1 fruit fly cellular context compared by ENCODE assay signal in genomic region chrX:19848342-19848793, dm6.
A peak's percentile ranks its signal among the peaks of the same experiment; 100 is the strongest.
TF ChIP-seq lines count a peak whose summit lies in the region.

No protein-coding gene starts in this region.

TF ChIP-seq in whole organism, embryonic, 481 proteins besides CTCF, POLR2A, EP300 and RAD21 (continued from another document and continues in another):
- TF ChIP-seq CG34376 (GFP tag; optimal IDR thresholded peaks at IDR 0.05; lab: Kevin White, UChicago) (peak; percentile 27), Lhr (GFP tag; optimal IDR thresholded peaks at IDR 0.05; lab: Kevin White, UChicago) (peak; percentile 48), CG10209 (GFP tag; optimal IDR thresholded peaks at IDR 0.05; lab: Kevin White, UChicago) (peak; percentile 64), CG12942 (GFP tag; optimal IDR thresholded peaks at IDR 0.05; lab: Kevin White, UChicago) (peak; percentile 64), HLHmδ (GFP tag; optimal IDR thresholded peaks at IDR 0.05; lab: Kevin White, UChicago) (peak; percentile 67), CG5953 (GFP tag; IDR thresholded peaks at IDR 0.05; lab: Robert Waterston, UW) (peak; percentile 76), CG14710 (tag; optimal IDR thresholded peaks at IDR 0.05; lab: Kevin White, UChicago) (peak; percentile 53), dmrt99B (tag; optimal IDR thresholded peaks at IDR 0.05; lab: Kevin White, UChicago) (peak; percentile 60), sug (tag; optimal IDR thresholded peaks at IDR 0.05; lab: Kevin White, UChicago) (peak; percentile 8), gcm (GFP tag; optimal IDR thresholded peaks at IDR 0.05; lab: Kevin White, UChicago) (peak; percentile 40), Side (GFP tag; optimal IDR thresholded peaks at IDR 0.05; lab: Kevin White, UChicago) (peak; percentile 73), cato (GFP tag; optimal IDR thresholded peaks at IDR 0.05; lab: Kevin White, UChicago; ENCODE audit: borderline replicate concordance) (peak; percentile 27), CG16863 (GFP tag; optimal IDR thresholded peaks at IDR 0.05; lab: Kevin White, UChicago) (peak; percentile 72), tna (GFP tag; IDR thresholded peaks at IDR 0.05; lab: Robert Waterston, UW; ENCODE audit: partially characterized antibody) (peak; percentile 42; the same call in 1 of the 2 replicates), E2f1 (GFP tag; IDR thresholded peaks at IDR 0.05; lab: Robert Waterston, UW) (peak; percentile 65), CG13296 (GFP tag; optimal IDR thresholded peaks at IDR 0.05; lab: Kevin White, UChicago) (peak; percentile 64), D19B (GFP tag; optimal IDR thresholded peaks at IDR 0.05; lab: Kevin White, UChicago) (peak; percentile 57), CG2129 (GFP tag; IDR thresholded peaks at IDR 0.05; lab: Robert Waterston, UW; ENCODE audit: partially characterized antibody) (no peak), unpg (GFP tag; optimal IDR thresholded peaks at IDR 0.05; lab: Kevin White, UChicago) (peak; percentile 52), Sry-δ (GFP tag; optimal IDR thresholded peaks at IDR 0.05; lab: Kevin White, UChicago) (peak; percentile 38), Bgb (GFP tag; IDR thresholded peaks at IDR 0.05; lab: Robert Waterston, UW; ENCODE audit: partially characterized antibody) (peak; percentile 63), CG6765 (GFP tag; optimal IDR thresholded peaks at IDR 0.05; lab: Kevin White, UChicago) (peak; percentile 8), kah (GFP tag; optimal IDR thresholded peaks at IDR 0.05; lab: Kevin White, UChicago) (peak; percentile 32), MTF-1 (GFP tag; optimal IDR thresholded peaks at IDR 0.05; lab: Kevin White, UChicago; ENCODE audit: borderline replicate concordance) (peak; percentile 21), Sox100B (GFP tag; optimal IDR thresholded peaks at IDR 0.05; lab: Kevin White, UChicago) (peak; percentile 38), trem (tag; optimal IDR thresholded peaks at IDR 0.05; lab: Kevin White, UChicago) (peak; percentile 100), zf30C (GFP tag; optimal IDR thresholded peaks at IDR 0.05; lab: Kevin White, UChicago) (peak; percentile 99), CG13624 (GFP tag; optimal IDR thresholded peaks at IDR 0.05; lab: Kevin White, UChicago) (peak; percentile 84), Hr39 (optimal IDR thresholded peaks at IDR 0.05; lab: Kevin White, UChicago) (no peak), CG18619 (GFP tag; optimal IDR thresholded peaks at IDR 0.05; lab: Kevin White, UChicago) (peak; percentile 43), CG1602 (GFP tag; optimal IDR thresholded peaks at IDR 0.05; lab: Kevin White, UChicago) (peak; percentile 60), Dfd (GFP tag; optimal IDR thresholded peaks at IDR 0.05; lab: Kevin White, UChicago) (no peak), hb (GFP tag; IDR thresholded peaks at IDR 0.05; lab: Robert Waterston, UW; ENCODE audit: partially characterized antibody) (no peak), CG2678 (tag; optimal IDR thresholded peaks at IDR 0.05; lab: Kevin White, UChicago) (peak; percentile 68), CG8388 (GFP tag; optimal IDR thresholded peaks at IDR 0.05; lab: Kevin White, UChicago) (peak; percentile 55), Med (GFP tag; lab: Kevin White, UChicago) (peak; percentile 97), Hr78 (GFP tag; optimal IDR thresholded peaks at IDR 0.05; lab: Kevin White, UChicago) (no peak), B-H2 (GFP tag; optimal IDR thresholded peaks at IDR 0.05; lab: Kevin White, UChicago) (no peak), nau (GFP tag; optimal IDR thresholded peaks at IDR 0.05; lab: Kevin White, UChicago) (no peak), CG11695 (GFP tag; IDR thresholded peaks at IDR 0.05; lab: Robert Waterston, UW) (peak; percentile 73), CG12236 (GFP tag; optimal IDR thresholded peaks at IDR 0.05; lab: Kevin White, UChicago) (peak; percentile 48), CG17186 (GFP tag; optimal IDR thresholded peaks at IDR 0.05; lab: Kevin White, UChicago) (peak; percentile 28), CG17802 (tag; optimal IDR thresholded peaks at IDR 0.05; lab: Kevin White, UChicago) (peak; percentile 26), Dip3 (GFP tag; optimal IDR thresholded peaks at IDR 0.05; lab: Kevin White, UChicago) (peak; percentile 60), oc (tag; optimal IDR thresholded peaks at IDR 0.05; lab: Kevin White, UChicago) (peak; percentile 25), CG12744 (GFP tag; optimal IDR thresholded peaks at IDR 0.05; lab: Kevin White, UChicago) (peak; percentile 58), dysf (GFP tag; IDR thresholded peaks at IDR 0.05; lab: Robert Waterston, UW) (peak; percentile 78), bigmax (GFP tag; optimal IDR thresholded peaks at IDR 0.05; lab: Kevin White, UChicago) (no peak), NK7.1 (GFP tag; optimal IDR thresholded peaks at IDR 0.05; lab: Kevin White, UChicago) (peak; percentile 54), Lim3 (GFP tag; IDR thresholded peaks at IDR 0.05; lab: Robert Waterston, UW) (no peak), CG13894 (tag; optimal IDR thresholded peaks at IDR 0.05; lab: Kevin White, UChicago) (peak; percentile 28), Tbp (GFP tag; optimal IDR thresholded peaks at IDR 0.05; lab: Kevin White, UChicago) (no peak), CG7271 (tag; optimal IDR thresholded peaks at IDR 0.05; lab: Kevin White, UChicago) (peak; percentile 44), gfzf (GFP tag; optimal IDR thresholded peaks at IDR 0.05; lab: Kevin White, UChicago) (peak; percentile 20), cas (GFP tag; IDR thresholded peaks at IDR 0.05; lab: Robert Waterston, UW) (peak; percentile 64), CG34422 (GFP tag; IDR thresholded peaks at IDR 0.05; lab: Robert Waterston, UW) (peak; percentile 70), Hr51 (GFP tag; optimal IDR thresholded peaks at IDR 0.05; lab: Kevin White, UChicago) (peak; percentile 54 to 65), CG9876 (GFP tag; optimal IDR thresholded peaks at IDR 0.05; lab: Kevin White, UChicago) (peak; percentile 60), CG18476 (GFP tag; optimal IDR thresholded peaks at IDR 0.05; lab: Kevin White, UChicago) (peak; percentile 64), gem (tag; optimal IDR thresholded peaks at IDR 0.05; lab: Kevin White, UChicago) (peak; percentile 74), Xbp1 (GFP tag; optimal IDR thresholded peaks at IDR 0.05; lab: Kevin White, UChicago) (peak; percentile 84), CG8478 (optimal IDR thresholded peaks at IDR 0.05; lab: Kevin White, UChicago) (no peak), CG7963 (GFP tag; IDR thresholded peaks at IDR 0.05; lab: Robert Waterston, UW; ENCODE audit: partially characterized antibody) (no peak), CG15601 (tag; optimal IDR thresholded peaks at IDR 0.05; lab: Kevin White, UChicago) (peak; percentile 54), psq (GFP tag; optimal IDR thresholded peaks at IDR 0.05; lab: Kevin White, UChicago) (peak; percentile 2), lbe (GFP tag; optimal IDR thresholded peaks at IDR 0.05; lab: Kevin White, UChicago) (no peak), CG10321 (GFP tag; IDR thresholded peaks at IDR 0.05; lab: Robert Waterston, UW) (peak; percentile 48; the same call in 1 of the 2 replicates), aop (GFP tag; IDR thresholded peaks at IDR 0.05; lab: Robert Waterston, UW) (peak; percentile 53; the same call in 1 of the 2 replicates), nerfin-2 (GFP tag; IDR thresholded peaks at IDR 0.05; lab: Robert Waterston, UW; ENCODE audit: partially characterized antibody) (no peak), pb (GFP tag; optimal IDR thresholded peaks at IDR 0.05; lab: Kevin White, UChicago) (peak; percentile 49), bbx (GFP tag; IDR thresholded peaks at IDR 0.05; lab: Robert Waterston, UW; ENCODE audit: partially characterized antibody) (peak; percentile 69), Atf6 (GFP tag; IDR thresholded peaks at IDR 0.05; lab: Robert Waterston, UW) (peak; percentile 73), CG6175 (GFP tag; IDR thresholded peaks at IDR 0.05; lab: Robert Waterston, UW) (peak; percentile 66), z (GFP tag; IDR thresholded peaks at IDR 0.05; lab: Robert Waterston, UW) (no peak), CG32767 (GFP tag; IDR thresholded peaks at IDR 0.05; lab: Robert Waterston, UW) (0 out of 2 replicates have a peak, but pooled peaks have one; percentile 55), CG34224 (GFP tag; IDR thresholded peaks at IDR 0.05; lab: Robert Waterston, UW; ENCODE audit: partially characterized antibody) (peak; percentile 53), pzg (GFP tag; optimal IDR thresholded peaks at IDR 0.05; lab: Kevin White, UChicago) (peak; percentile 59), amos (GFP tag; IDR thresholded peaks at IDR 0.05; lab: Robert Waterston, UW; ENCODE audit: partially characterized antibody) (peak; percentile 63), rib (GFP tag; IDR thresholded peaks at IDR 0.05; lab: Robert Waterston, UW) (peak; percentile 70; the same call in 1 of the 2 replicates), CG14014 (GFP tag; IDR thresholded peaks at IDR 0.05; lab: Robert Waterston, UW) (peak; percentile 82), CG11456 (GFP tag; IDR thresholded peaks at IDR 0.05; lab: Robert Waterston, UW) (peak; percentile 85), zfh1 (GFP tag; IDR thresholded peaks at IDR 0.05; lab: Robert Waterston, UW) (peak; percentile 83), CG15269 (tag; optimal IDR thresholded peaks at IDR 0.05; lab: Kevin White, UChicago) (peak; percentile 68), Sin3A (optimal IDR thresholded peaks at IDR 0.05; lab: Kevin White, UChicago) (no peak), CG4360 (GFP tag; IDR thresholded peaks at IDR 0.05; lab: Robert Waterston, UW) (peak; percentile 31), CG1024 (GFP tag; IDR thresholded peaks at IDR 0.05; lab: Robert Waterston, UW) (peak; percentile 54), prd (optimal IDR thresholded peaks at IDR 0.05; lab: Kevin White, UChicago) (no peak), prd (GFP tag; IDR thresholded peaks at IDR 0.05; lab: Robert Waterston, UW) (peak; percentile 85), dimm (GFP tag; IDR thresholded peaks at IDR 0.05; lab: Robert Waterston, UW) (no peak), BEAF-32 (GFP tag; optimal IDR thresholded peaks at IDR 0.05; lab: Kevin White, UChicago) (peak; percentile 33), ATbp (GFP tag; optimal IDR thresholded peaks at IDR 0.05; lab: Kevin White, UChicago) (peak; percentile 62), fd102C (GFP tag; optimal IDR thresholded peaks at IDR 0.05; lab: Kevin White, UChicago) (no peak), da (GFP tag; optimal IDR thresholded peaks at IDR 0.05; lab: Kevin White, UChicago) (no peak), Optix (GFP tag; IDR thresholded peaks at IDR 0.05; lab: Robert Waterston, UW) (peak; percentile 86), chif (GFP tag; optimal IDR thresholded peaks at IDR 0.05; lab: Kevin White, UChicago) (peak; percentile 62 to 72), Trl (optimal IDR thresholded peaks at IDR 0.05; lab: Kevin White, UChicago) (peak; percentile 45 to 49), Trl (GFP tag; optimal IDR thresholded peaks at IDR 0.05; lab: Kevin White, UChicago) (peak; percentile 56), ab (GFP tag; optimal IDR thresholded peaks at IDR 0.05; lab: Kevin White, UChicago) (peak; percentile 80), CG11398 (GFP tag; optimal IDR thresholded peaks at IDR 0.05; lab: Kevin White, UChicago) (no peak), CG13775 (GFP tag; optimal IDR thresholded peaks at IDR 0.05; lab: Kevin White, UChicago) (peak; percentile 71), Sry-β (GFP tag; optimal IDR thresholded peaks at IDR 0.05; lab: Kevin White, UChicago) (peak; percentile 52), Taf1 (GFP tag; IDR thresholded peaks at IDR 0.05; lab: Robert Waterston, UW) (no peak), Dad (GFP tag; optimal IDR thresholded peaks at IDR 0.05; lab: Kevin White, UChicago) (peak; percentile 68), gsb (GFP tag; IDR thresholded peaks at IDR 0.05; lab: Robert Waterston, UW) (0 out of 2 replicates have a peak, but pooled peaks have one; percentile 39), CG8944 (GFP tag; optimal IDR thresholded peaks at IDR 0.05; lab: Kevin White, UChicago) (peak; percentile 73), slp2 (GFP tag; optimal IDR thresholded peaks at IDR 0.05; lab: Kevin White, UChicago) (peak; percentile 60), stc (GFP tag; IDR thresholded peaks at IDR 0.05; lab: Robert Waterston, UW) (peak; percentile 69), MESR4 (GFP tag; optimal IDR thresholded peaks at IDR 0.05; lab: Kevin White, UChicago) (peak; percentile 42), Hey (tag; optimal IDR thresholded peaks at IDR 0.05; lab: Kevin White, UChicago) (peak; percentile 31), disco-r (GFP tag; optimal IDR thresholded peaks at IDR 0.05; lab: Kevin White, UChicago) (peak; percentile 66), lilli (GFP tag; optimal IDR thresholded peaks at IDR 0.05; lab: Kevin White, UChicago) (peak; percentile 80), Opbp (GFP tag; IDR thresholded peaks at IDR 0.05; lab: Robert Waterston, UW; ENCODE audit: partially characterized antibody) (peak; percentile 60), CG4854 (GFP tag; optimal IDR thresholded peaks at IDR 0.05; lab: Kevin White, UChicago) (peak; percentile 37), CG15073 (GFP tag; optimal IDR thresholded peaks at IDR 0.05; lab: Kevin White, UChicago) (no peak), CG32532 (GFP tag; IDR thresholded peaks at IDR 0.05; lab: Robert Waterston, UW) (peak; percentile 83), CG17568 (GFP tag; optimal IDR thresholded peaks at IDR 0.05; lab: Kevin White, UChicago) (no peak), Oaz (GFP tag; IDR thresholded peaks at IDR 0.05; lab: Robert Waterston, UW) (peak; percentile 30; the same call in 1 of the 2 replicates), CG6689 (GFP tag; IDR thresholded peaks at IDR 0.05; lab: Robert Waterston, UW) (peak; percentile 64; the same call in 1 of the 2 replicates), Rfx (GFP tag; IDR thresholded peaks at IDR 0.05; lab: Robert Waterston, UW) (peak; percentile 81), Fer1 (GFP tag; optimal IDR thresholded peaks at IDR 0.05; lab: Kevin White, UChicago) (peak; percentile 56), CG8089 (GFP tag; optimal IDR thresholded peaks at IDR 0.05; lab: Kevin White, UChicago) (peak; percentile 70), CG6654 (GFP tag; optimal IDR thresholded peaks at IDR 0.05; lab: Kevin White, UChicago) (peak; percentile 4), CG2875 (GFP tag; optimal IDR thresholded peaks at IDR 0.05; lab: Kevin White, UChicago) (peak; percentile 38), TFAM (GFP tag; optimal IDR thresholded peaks at IDR 0.05; lab: Kevin White, UChicago) (no peak), CG2889 (GFP tag; IDR thresholded peaks at IDR 0.05; lab: Robert Waterston, UW) (0 out of 3 replicates have a peak, but pooled peaks have one; percentile 44), cwo (GFP tag; optimal IDR thresholded peaks at IDR 0.05; lab: Kevin White, UChicago) (peak; percentile 24), chn (GFP tag; optimal IDR thresholded peaks at IDR 0.05; lab: Kevin White, UChicago) (peak; percentile 82), Chrac-16 (GFP tag; optimal IDR thresholded peaks at IDR 0.05; lab: Kevin White, UChicago) (peak; percentile 74), CG12299 (tag; optimal IDR thresholded peaks at IDR 0.05; lab: Kevin White, UChicago) (peak; percentile 8)
